Worm (Caenorhabditis elegans): Measurements from ENCODE around the gene Y69A2AR.16.

- TF ChIP-seq ztf-4 (tag; optimal IDR thresholded peaks at IDR 0.05) (no peak), dpl-1 (GFP tag; optimal IDR thresholded peaks at IDR 0.05) (no peak), ztf-11 (tag; optimal IDR thresholded peaks at IDR 0.05) (no peak), elt-3 (tag; optimal IDR thresholded peaks at IDR 0.05) (no peak), pag-3 (tag; optimal IDR thresholded peaks at IDR 0.05; ENCODE audit: borderline replicate concordance, insufficient read depth) (no peak), aly-2 (tag; optimal IDR thresholded peaks at IDR 0.05) (no peak), unc-130 (tag; optimal IDR thresholded peaks at IDR 0.05) (no peak), nhr-76 (tag; optimal IDR thresholded peaks at IDR 0.05) (no peak)
These were observed 70.7 kb downstream of the Y69A2AR.16 start, which contains the start of the genes Y69A2AR.25 and Y69A2AR.12 for ce11 chrIV:2568267-2568666.

All from whole organism, L1 larva.